Worm (Caenorhabditis elegans): ENCODE results near the gene Y97E10AR.2.

The Y97E10AR.2 gene

DNA sequence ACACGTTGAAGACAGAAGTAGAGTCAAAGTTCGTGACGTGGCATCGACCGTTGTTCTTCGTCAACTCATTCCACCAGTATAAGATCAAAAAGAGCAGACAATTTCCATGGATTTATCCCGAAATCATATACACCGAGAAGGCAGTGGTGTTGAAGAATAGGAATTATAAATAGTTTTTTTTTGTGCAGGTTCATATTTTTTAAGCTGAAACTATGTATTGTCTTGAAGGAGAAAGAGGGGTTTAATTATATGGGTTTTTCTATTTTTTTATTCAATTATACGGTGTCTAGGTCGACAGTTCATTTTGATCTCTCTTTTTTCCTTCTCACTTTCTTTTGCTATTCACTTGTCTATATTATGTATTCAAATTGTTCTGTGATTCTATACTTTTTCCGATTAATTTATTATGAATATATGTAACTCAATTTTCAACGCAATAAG lies 43.1 kb downstream of the Y97E10AR.2 start:
- TF ChIP-seq nhr-2 (tag; optimal IDR thresholded peaks at IDR 0.05) (no peak), mab-5 (tag; optimal IDR thresholded peaks at IDR 0.05) (no peak), ces-1 (GFP tag; optimal IDR thresholded peaks at IDR 0.05) (no peak), nhr-237 (tag; optimal IDR thresholded peaks at IDR 0.05) (no peak), sptf-1 (tag; optimal IDR thresholded peaks at IDR 0.05) (peak; percentile 14), nhr-76 (tag; optimal IDR thresholded peaks at IDR 0.05) (no peak), sem-2 (GFP tag; optimal IDR thresholded peaks at IDR 0.05) (no peak)

DNA sequence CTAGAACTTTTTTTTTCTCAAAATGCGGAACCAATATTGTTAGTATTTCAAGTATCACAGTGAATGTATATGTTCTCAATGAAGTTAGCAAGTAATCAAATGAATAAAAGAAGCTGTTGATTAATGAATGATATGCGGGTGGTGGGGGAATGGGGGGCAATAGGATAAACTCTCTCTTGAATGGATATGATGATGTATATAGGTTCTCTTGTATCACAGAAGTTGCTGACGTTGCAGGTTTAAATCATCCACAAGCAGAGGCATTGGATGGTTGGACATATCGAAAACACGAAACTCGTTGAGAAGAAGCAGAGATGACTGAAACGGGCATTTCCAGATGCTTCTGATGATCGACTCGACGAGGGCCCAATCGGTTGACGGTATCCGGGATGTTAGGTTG lies 43.6 kb downstream of the Y97E10AR.2 start:
- TF ChIP-seq nhr-12 (tag; optimal IDR thresholded peaks at IDR 0.05) (no peak), mep-1 (tag; optimal IDR thresholded peaks at IDR 0.05) (no peak), ceh-43 (GFP tag; optimal IDR thresholded peaks at IDR 0.05) (no peak), blmp-1 (tag; optimal IDR thresholded peaks at IDR 0.05) (no peak), nhr-2 (tag; optimal IDR thresholded peaks at IDR 0.05) (no peak), pha-4 (tag; optimal IDR thresholded peaks at IDR 0.05) (no peak), ceh-39 (tag; optimal IDR thresholded peaks at IDR 0.05) (no peak), sem-2 (GFP tag; optimal IDR thresholded peaks at IDR 0.05) (no peak), lin-13 (tag; optimal IDR thresholded peaks at IDR 0.05) (no peak), nhr-28 (tag; optimal IDR thresholded peaks at IDR 0.05) (no peak), hlh-1 (tag; optimal IDR thresholded peaks at IDR 0.05) (no peak)

DNA sequence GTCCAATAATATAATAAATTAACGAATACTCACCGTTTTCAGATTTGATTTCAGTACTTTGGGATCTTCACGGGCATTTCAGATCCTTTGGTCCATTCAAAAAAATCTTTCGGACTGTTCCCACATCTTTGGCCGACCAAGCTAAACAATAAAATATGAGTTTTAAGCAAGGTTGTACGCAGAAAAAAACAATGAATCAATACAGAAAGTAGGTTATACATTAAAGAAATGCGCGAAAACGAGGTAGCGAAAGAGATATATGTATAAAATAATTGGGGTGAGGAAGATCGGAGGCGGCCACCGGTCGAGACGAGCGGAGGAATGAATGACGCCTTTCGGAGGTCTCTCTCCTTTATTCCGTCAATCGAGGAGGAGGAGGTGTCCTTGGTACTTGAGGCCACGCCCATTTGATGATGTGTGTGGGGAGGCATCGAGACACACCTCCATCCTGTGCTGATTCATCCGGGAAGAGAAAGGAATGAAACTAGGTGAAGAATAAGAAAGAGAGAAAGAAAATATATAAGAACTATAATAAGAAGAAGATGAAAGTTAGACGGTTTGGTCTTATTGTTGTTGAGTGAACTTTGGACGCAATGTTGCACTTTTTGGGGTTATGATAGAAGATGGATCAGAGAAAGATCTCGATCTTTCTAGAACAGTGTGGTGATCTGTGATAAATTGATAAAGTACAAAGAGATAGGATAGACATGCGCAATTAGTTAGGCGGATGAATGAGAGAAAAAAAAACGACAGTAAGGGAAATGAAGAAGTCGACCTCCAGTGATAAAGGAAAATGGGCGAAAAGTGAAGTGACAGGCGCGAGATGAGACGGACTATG lies 44.5 kb downstream of the Y97E10AR.2 start:
- TF ChIP-seq unc-62 (GFP tag; optimal IDR thresholded peaks at IDR 0.05), result peak; percentile 43
- TF ChIP-seq blmp-1 (tag; optimal IDR thresholded peaks at IDR 0.05), result peak; percentile 70
- TF ChIP-seq tbx-8 (GFP tag; optimal IDR thresholded peaks at IDR 0.05), result peak; percentile 38
- TF ChIP-seq ztf-11 (tag; optimal IDR thresholded peaks at IDR 0.05), result no peak
- TF ChIP-seq elt-3 (tag; optimal IDR thresholded peaks at IDR 0.05), result peak; percentile 52
- no peak for TF ChIP-seq snpc-4 (tag; optimal IDR thresholded peaks at IDR 0.05)

DNA sequence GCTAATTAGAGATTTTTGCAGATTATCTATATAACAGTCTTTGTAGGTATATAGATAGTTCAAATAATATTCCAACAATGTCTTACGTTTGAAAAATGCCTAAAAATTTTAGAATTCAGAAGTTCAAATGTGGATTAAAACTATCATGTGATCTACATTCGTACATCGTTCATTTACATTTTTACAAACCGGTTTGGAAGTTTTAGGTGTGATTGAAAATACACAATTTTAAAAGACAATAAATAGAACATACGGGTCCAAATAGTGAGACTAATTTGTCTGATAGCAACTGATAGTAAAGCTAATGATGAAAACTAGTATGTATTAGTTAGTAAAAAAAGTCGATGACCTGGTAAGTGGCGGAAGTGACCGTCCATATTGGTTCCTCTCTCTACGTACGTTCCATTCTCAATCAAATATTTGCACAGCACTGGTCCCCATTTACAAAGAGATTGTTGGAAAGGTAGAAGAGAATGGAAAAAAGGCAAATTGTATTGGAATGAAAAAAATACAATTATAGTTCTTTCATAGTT lies 45.4 kb downstream of the Y97E10AR.2 start:
- TF ChIP-seq unc-39 (tag; optimal IDR thresholded peaks at IDR 0.05) (no peak), unc-62 (GFP tag; optimal IDR thresholded peaks at IDR 0.05) (no peak)

DNA sequence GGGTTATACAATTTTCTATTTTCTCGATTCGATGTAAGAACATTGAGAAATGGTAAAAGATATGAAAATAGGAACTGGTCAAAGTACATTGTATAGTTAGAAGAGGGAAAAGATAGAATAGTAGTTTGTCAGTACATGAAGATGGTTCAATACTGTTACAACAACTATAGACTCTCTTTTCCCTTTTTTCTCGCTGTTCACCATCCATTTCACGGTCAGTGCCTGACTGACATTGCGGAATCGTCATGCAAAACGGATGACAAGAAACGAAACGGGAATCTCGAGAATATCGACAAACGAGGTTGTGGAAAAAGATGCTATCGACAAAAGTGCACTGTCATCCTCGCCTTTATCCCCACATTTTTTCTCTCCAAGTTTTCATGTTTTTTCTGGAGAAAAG lies 47.7 kb downstream of the Y97E10AR.2 start:
- peak; percentile 38 for TF ChIP-seq elt-1 (tag; optimal IDR thresholded peaks at IDR 0.05; ENCODE audit: borderline replicate concordance, insufficient read depth)
- no peak for TF ChIP-seq bed-3 (GFP tag; optimal IDR thresholded peaks at IDR 0.05)
- TF ChIP-seq ham-2 (GFP tag; optimal IDR thresholded peaks at IDR 0.05), result no peak
- TF ChIP-seq ces-1 (GFP tag; optimal IDR thresholded peaks at IDR 0.05), result no peak
- TF ChIP-seq unc-120 (tag; optimal IDR thresholded peaks at IDR 0.05; ENCODE audit: poor library complexity, severe bottlenecking), result no peak

DNA sequence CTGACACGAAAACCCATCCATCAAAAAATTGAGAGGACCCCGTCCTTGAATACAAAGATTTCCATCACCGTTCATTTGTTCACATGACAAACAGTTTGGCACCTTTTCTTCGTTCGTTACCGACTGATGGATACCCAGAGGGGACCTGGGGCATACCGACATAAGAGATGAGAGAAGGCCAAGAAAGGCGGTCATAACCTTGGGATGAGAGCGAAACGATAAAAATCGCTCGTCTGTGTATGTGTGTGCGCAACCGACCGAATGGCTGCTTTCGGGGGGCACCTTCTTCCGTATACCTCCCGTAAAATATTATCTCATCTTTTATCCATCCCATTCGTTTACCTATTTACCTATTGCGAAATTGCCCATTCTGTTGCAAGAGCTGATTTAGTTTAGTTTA lies 49.0 kb downstream of the Y97E10AR.2 start:
- no peak for TF ChIP-seq ceh-39 (tag; optimal IDR thresholded peaks at IDR 0.05)
- TF ChIP-seq unc-39 (tag; optimal IDR thresholded peaks at IDR 0.05), result no peak
- no peak for TF ChIP-seq lin-13 (tag; optimal IDR thresholded peaks at IDR 0.05)
- TF ChIP-seq lsy-2 (tag; optimal IDR thresholded peaks at IDR 0.05), result no peak
- no peak for TF ChIP-seq sem-2 (GFP tag; optimal IDR thresholded peaks at IDR 0.05)
- no peak for TF ChIP-seq elt-3 (tag; optimal IDR thresholded peaks at IDR 0.05)
- TF ChIP-seq nhr-28 (tag; optimal IDR thresholded peaks at IDR 0.05), result no peak
- TF ChIP-seq drap-1 (GFP tag; optimal IDR thresholded peaks at IDR 0.05), result no peak
- TF ChIP-seq unc-62 (GFP tag; optimal IDR thresholded peaks at IDR 0.05), result peak; percentile 49
- peak; percentile 51 for TF ChIP-seq ham-2 (GFP tag; optimal IDR thresholded peaks at IDR 0.05)
- TF ChIP-seq sptf-1 (tag; optimal IDR thresholded peaks at IDR 0.05), result no peak
- no peak for TF ChIP-seq nhr-12 (tag; optimal IDR thresholded peaks at IDR 0.05)
- no peak for TF ChIP-seq pha-4 (tag; optimal IDR thresholded peaks at IDR 0.05)
- no peak for TF ChIP-seq unc-120 (tag; optimal IDR thresholded peaks at IDR 0.05; ENCODE audit: poor library complexity, severe bottlenecking)
- no peak for TF ChIP-seq mep-1 (tag; optimal IDR thresholded peaks at IDR 0.05)
- TF ChIP-seq ztf-11 (tag; optimal IDR thresholded peaks at IDR 0.05), result no peak
- no peak for TF ChIP-seq M03D4.4 (tag; optimal IDR thresholded peaks at IDR 0.05)
- TF ChIP-seq tbx-8 (GFP tag; optimal IDR thresholded peaks at IDR 0.05), result no peak
- TF ChIP-seq elt-1 (tag; optimal IDR thresholded peaks at IDR 0.05; ENCODE audit: borderline replicate concordance, insufficient read depth), result peak; percentile 54
- TF ChIP-seq nhr-2 (tag; optimal IDR thresholded peaks at IDR 0.05), result peak; percentile 49
